Worm (Caenorhabditis elegans) whole organism, L4 larva: ENCODE data around the gene str-109.

Source experiments
- ctbp-1 ChIP-seq: fragments of 200-800 bp; sonication (Bioruptor generic); IDR thresholded peaks from 2 replicates; pipeline ENCODE4 v1.3.6; 2022; ENCODE audit warnings: missing genetic modification reagents, missing genetic modification characterization, missing compliant biosample characterization
- daf-8 ChIP-seq: fragments of 200-800 bp; sonication (Bioruptor generic); IDR thresholded peaks from 2 replicates; pipeline ENCODE4 v1.3.6; 2022; ENCODE audit warnings: missing genetic modification characterization, missing compliant biosample characterization
- lin-13 ChIP-seq: fragments of 150-350 bp; optimal IDR thresholded peaks from 2 replicates; lab custom pipeline; 2014; ENCODE audit warnings: missing biosample characterization, missing genetic modification reagents, missing genetic modification characterization
- lin-39 ChIP-seq: fragments of 150-350 bp; optimal IDR thresholded peaks from 2 replicates; lab custom pipeline; 2014; ENCODE audit warnings: missing biosample characterization, missing genetic modification reagents, missing genetic modification characterization
- lsy-2 ChIP-seq, 2 experiments: fragments of 150-350 bp in 1 of 2; sonication (generic microtip) in 1 of 2; optimal IDR thresholded peaks; 2 replicates each; lab custom pipeline; 2014 to 2017; ENCODE audit warnings: missing biosample characterization in 2 of 2, missing genetic modification characterization in 2 of 2
- saeg-2 ChIP-seq: fragments of 200-800 bp; sonication (Bioruptor generic); IDR thresholded peaks from 2 replicates; pipeline ENCODE4 v1.3.6; 2022; ENCODE audit warnings: missing genetic modification reagents, missing genetic modification characterization, missing compliant biosample characterization

DNA sequence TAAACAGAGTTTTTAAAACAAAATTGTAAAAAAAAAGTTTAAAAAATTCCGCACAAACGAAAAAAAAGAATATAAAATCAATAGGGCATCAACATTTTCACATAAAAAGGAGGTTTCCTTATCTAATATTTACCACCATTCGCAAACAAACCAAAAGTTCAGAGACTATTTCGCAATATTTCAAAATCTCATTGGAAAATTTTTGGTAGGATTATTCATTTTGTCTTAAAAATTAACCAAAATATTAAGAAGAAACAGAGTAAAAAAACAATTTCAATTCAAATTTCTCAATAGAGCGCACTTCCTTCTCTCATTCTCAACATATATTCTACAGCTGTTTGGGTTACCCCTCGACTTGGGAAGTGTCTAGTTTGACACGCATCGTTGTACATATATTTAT, 1.9 kb downstream of the str-109 start:
- TF ChIP-seq saeg-2 (GFP tag; lab: Robert Waterston, UW) (no peak), lsy-2 (tag; optimal IDR thresholded peaks at IDR 0.05; lab: Kevin White, UChicago) (no peak), lin-39 (tag; lab: Kevin White, UChicago) (no peak), ctbp-1 (GFP tag; lab: Robert Waterston, UW) (no peak), lin-13 (GFP tag; lab: Kevin White, UChicago) (no peak), daf-8 (GFP tag; lab: Robert Waterston, UW) (no peak)
